Worm (Caenorhabditis elegans) whole organism, L2 larva: ENCODE measurements around the gene C16D2.1.

Experiments used
- Y55F3AM.14 ChIP-seq: fragments of 200-800 bp; sonication (Bioruptor generic); optimal IDR thresholded peaks from 2 replicates; lab custom pipeline; 2018; ENCODE audit warnings: mild to moderate bottlenecking, missing genetic modification characterization, missing compliant biosample characterization
- ZK546.5 ChIP-seq: sonication (generic microtip); optimal IDR thresholded peaks from 2 replicates; lab custom pipeline; 2017; ENCODE audit warnings: missing biosample characterization, missing genetic modification characterization
- ama-1 ChIP-seq: fragments of 150-350 bp; optimal IDR thresholded peaks from 2 replicates; lab custom pipeline; 2018; ENCODE audit warnings: inconsistent platforms
- elt-1 ChIP-seq: fragments of 150-350 bp; optimal IDR thresholded peaks from 2 replicates; lab custom pipeline; 2014; ENCODE audit warnings: missing biosample characterization, missing genetic modification characterization
- lin-39 ChIP-seq: fragments of 150-350 bp; optimal IDR thresholded peaks from 2 replicates; lab custom pipeline; 2014; ENCODE audit warnings: missing biosample characterization, missing genetic modification reagents, missing genetic modification characterization
- mbf-1 ChIP-seq: sonication (generic microtip); optimal IDR thresholded peaks from 2 replicates; lab custom pipeline; 2017; ENCODE audit warnings: missing biosample characterization, missing genetic modification characterization
- nhr-129 ChIP-seq: fragments of 150-350 bp; optimal IDR thresholded peaks from 2 replicates; lab custom pipeline; 2014; ENCODE audit warnings: missing biosample characterization, missing genetic modification characterization
- nhr-23 ChIP-seq: fragments of 150-350 bp; optimal IDR thresholded peaks from 2 replicates; lab custom pipeline; 2014; ENCODE audit warnings: missing biosample characterization, missing genetic modification reagents, missing genetic modification characterization
- nhr-237 ChIP-seq: fragments of 150-350 bp; optimal IDR thresholded peaks from 2 replicates; lab custom pipeline; 2014; ENCODE audit warnings: missing biosample characterization, missing genetic modification characterization
- nhr-6 ChIP-seq: fragments of 150-350 bp; optimal IDR thresholded peaks from 2 replicates; lab custom pipeline; 2014; ENCODE audit warnings: missing biosample characterization, missing genetic modification characterization
- skn-1 ChIP-seq: sonication (generic microtip); optimal IDR thresholded peaks from 2 replicates; lab custom pipeline; 2017; ENCODE audit warnings: missing biosample characterization, missing genetic modification characterization
- ztf-11 ChIP-seq: sonication (generic microtip); optimal IDR thresholded peaks from 2 replicates; lab custom pipeline; 2017; ENCODE audit warnings: missing biosample characterization, missing genetic modification characterization
- ztf-4 ChIP-seq: fragments of 150-350 bp; optimal IDR thresholded peaks from 2 replicates; lab custom pipeline; 2014; ENCODE audit warnings: missing biosample characterization, missing genetic modification characterization

ce11 chrII:9172849-9173248, 41.4 kb downstream of the C16D2.1 start, which contains the start of gene T23G7.2:
- TF ChIP-seq lin-39 (no peak), ama-1 (lab: Kevin White, UChicago) (no peak), ZK546.5 (tag; lab: Kevin White, UChicago) (no peak), ztf-4 (tag; lab: Kevin White, UChicago) (no peak), nhr-129 (no peak), nhr-6 (tag; lab: Kevin White, UChicago) (no peak), mbf-1 (tag; lab: Kevin White, UChicago) (no peak), skn-1 (tag; lab: Kevin White, UChicago) (no peak), ztf-11 (no peak), nhr-23 (tag; lab: Kevin White, UChicago) (no peak), nhr-237 (no peak), Y55F3AM.14 (no peak), elt-1 (tag; lab: Kevin White, UChicago) (no peak)
